Fruit fly (Drosophila melanogaster): ENCODE measurements around the gene Akap200.

The Akap200 gene

DNA sequence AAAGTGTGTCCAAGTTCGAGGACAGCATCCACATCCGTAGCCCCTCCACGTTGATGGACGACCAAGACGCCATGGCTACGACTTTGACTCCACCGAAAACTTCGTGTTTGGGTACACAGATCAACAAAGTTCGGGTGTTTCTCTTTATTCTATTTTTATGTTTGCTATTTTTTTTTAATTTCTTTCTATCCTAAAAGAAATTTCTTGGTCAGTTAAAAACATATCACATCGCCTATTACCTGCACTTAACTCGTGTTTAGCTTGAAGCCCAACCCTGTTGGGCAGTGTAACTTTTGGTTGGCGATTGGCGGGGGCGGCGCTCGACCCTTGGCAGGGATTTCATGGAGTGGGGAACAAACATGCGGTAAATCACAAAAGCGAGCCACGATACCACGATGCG lies 58.0 kb downstream of the Akap200 start (continued):
- TF ChIP-seq Side (GFP tag; optimal IDR thresholded peaks at IDR 0.05) = no peak
- TF ChIP-seq Eip74EF (GFP tag; optimal IDR thresholded peaks at IDR 0.05) = peak in 1 of 2 experiments; percentile 30
- no peak for TF ChIP-seq en (GFP tag; optimal IDR thresholded peaks at IDR 0.05)
- TF ChIP-seq CG34376 (GFP tag; optimal IDR thresholded peaks at IDR 0.05) = no peak
- TF ChIP-seq chif (GFP tag; optimal IDR thresholded peaks at IDR 0.05) = peak in 1 of 2 experiments; percentile 24
- TF ChIP-seq Mrtf (GFP tag; IDR thresholded peaks at IDR 0.05) = 0 out of 3 replicates have a peak, but pooled peaks have one; percentile 46
- no peak for TF ChIP-seq CG12236 (GFP tag; optimal IDR thresholded peaks at IDR 0.05)
- peak; percentile 0 for TF ChIP-seq Chrac-16 (GFP tag; optimal IDR thresholded peaks at IDR 0.05)
- peak; percentile 21 for TF ChIP-seq az2 (GFP tag; optimal IDR thresholded peaks at IDR 0.05)
- TF ChIP-seq ara (GFP tag; IDR thresholded peaks at IDR 0.05) = peak; percentile 67; the same call in 1 of the 2 replicates
- TF ChIP-seq Dek (tag; optimal IDR thresholded peaks at IDR 0.05) = no peak
- no peak for TF ChIP-seq CrebB (tag; optimal IDR thresholded peaks at IDR 0.05)
- peak; percentile 79 for TF ChIP-seq zfh1 (GFP tag; IDR thresholded peaks at IDR 0.05)
- peak; percentile 71 for TF ChIP-seq row (GFP tag; IDR thresholded peaks at IDR 0.05)
- TF ChIP-seq Dbx (GFP tag; IDR thresholded peaks at IDR 0.05) = no peak
- no peak for TF ChIP-seq CG11398 (GFP tag; optimal IDR thresholded peaks at IDR 0.05)
- no peak for TF ChIP-seq dati (GFP tag; IDR thresholded peaks at IDR 0.05)
- TF ChIP-seq Doc2 (GFP tag; IDR thresholded peaks at IDR 0.05) = no peak
- TF ChIP-seq ac (GFP tag; optimal IDR thresholded peaks at IDR 0.05) = no peak
- no peak for TF ChIP-seq shn (GFP tag; optimal IDR thresholded peaks at IDR 0.05)
- no peak for TF ChIP-seq aop (GFP tag; IDR thresholded peaks at IDR 0.05)
- no peak for TF ChIP-seq ewg (GFP tag; optimal IDR thresholded peaks at IDR 0.05)
- TF ChIP-seq CG16779 (GFP tag; IDR thresholded peaks at IDR 0.05) = no peak
- TF ChIP-seq sr (GFP tag; IDR thresholded peaks at IDR 0.05) = no peak
- TF ChIP-seq hbn (GFP tag; IDR thresholded peaks at IDR 0.05; ENCODE audit: partially characterized antibody) = no peak
- peak; percentile 57; the same call in 1 of the 3 replicates for TF ChIP-seq ase (GFP tag; IDR thresholded peaks at IDR 0.05)
- no peak for TF ChIP-seq zf30C (GFP tag; optimal IDR thresholded peaks at IDR 0.05)
- TF ChIP-seq CG16815 (GFP tag; optimal IDR thresholded peaks at IDR 0.05) = peak; percentile 42
- TF ChIP-seq CG8359 (GFP tag; optimal IDR thresholded peaks at IDR 0.05; ENCODE audit: borderline replicate concordance) = peak; percentile 40
- peak; percentile 10 for TF ChIP-seq oc (tag; optimal IDR thresholded peaks at IDR 0.05)
- TF ChIP-seq CG13123 (GFP tag; optimal IDR thresholded peaks at IDR 0.05) = no peak
- TF ChIP-seq CG15514 (GFP tag; optimal IDR thresholded peaks at IDR 0.05) = peak; percentile 40
- no peak for TF ChIP-seq Aef1 (GFP tag; IDR thresholded peaks at IDR 0.05)
- no peak for TF ChIP-seq Bgb (GFP tag; IDR thresholded peaks at IDR 0.05; ENCODE audit: partially characterized antibody)
- TF ChIP-seq ssp (GFP tag; IDR thresholded peaks at IDR 0.05) = peak; percentile 45; the same call in 1 of the 2 replicates
- TF ChIP-seq ash1 (GFP tag; optimal IDR thresholded peaks at IDR 0.05) = no peak
- 0 out of 2 replicates have a peak, but pooled peaks have one; percentile 5 for TF ChIP-seq MBD-R2 (GFP tag; IDR thresholded peaks at IDR 0.05)
- TF ChIP-seq gem (tag; optimal IDR thresholded peaks at IDR 0.05) = peak; percentile 66
- no peak for TF ChIP-seq CG9797 (GFP tag; optimal IDR thresholded peaks at IDR 0.05)
- TF ChIP-seq Awh (GFP tag; IDR thresholded peaks at IDR 0.05) = peak; percentile 67; the same call in 1 of the 2 replicates
- no peak for TF ChIP-seq CG31388 (GFP tag; optimal IDR thresholded peaks at IDR 0.05)
- no peak for TF ChIP-seq tx (GFP tag; optimal IDR thresholded peaks at IDR 0.05)
- TF ChIP-seq Lhr (GFP tag; optimal IDR thresholded peaks at IDR 0.05) = no peak
- no peak for TF ChIP-seq p53 (GFP tag; optimal IDR thresholded peaks at IDR 0.05)
- TF ChIP-seq CG9215 (GFP tag; IDR thresholded peaks at IDR 0.05) = peak; percentile 51; the same call in 1 of the 2 replicates
- TF ChIP-seq al (GFP tag; IDR thresholded peaks at IDR 0.05) = no peak
- no peak for TF ChIP-seq ro (GFP tag; IDR thresholded peaks at IDR 0.05)
- TF ChIP-seq Dll (GFP tag; IDR thresholded peaks at IDR 0.05; ENCODE audit: partially characterized antibody) = no peak
- no peak for TF ChIP-seq CG15269 (tag; optimal IDR thresholded peaks at IDR 0.05)
- TF ChIP-seq bcd (GFP tag; optimal IDR thresholded peaks at IDR 0.05) = peak; percentile 36
- no peak for TF ChIP-seq CG2202 (tag; optimal IDR thresholded peaks at IDR 0.05)

All from whole organism, embryonic.